Fruit fly (Drosophila melanogaster) Kc167 (cell line): ENCODE measurements around the gene CG12116.

Experiments used
- Myc ChIP-seq: fragments of >200 bp; optimal IDR thresholded peaks from 2 replicates; lab custom pipeline; 2017; ENCODE audit warnings: missing external identifiers
- Sin3A ChIP-seq: fragments of >200 bp; optimal IDR thresholded peaks from 2 replicates; lab custom pipeline; 2018; ENCODE audit warnings: missing external identifiers
- h ChIP-seq: fragments of >200 bp; optimal IDR thresholded peaks from 3 replicates; lab custom pipeline; 2018; ENCODE audit warnings: missing external identifiers
- insv ChIP-seq: fragments of >200 bp; optimal IDR thresholded peaks from 3 replicates; lab custom pipeline; 2018; ENCODE audit warnings: missing external identifiers
- psq ChIP-seq: fragments of >200 bp; optimal IDR thresholded peaks from 2 replicates; lab custom pipeline; 2017; ENCODE audit warnings: missing external identifiers
- ttk ChIP-seq: sonication (Bioruptor generic); optimal IDR thresholded peaks from 2 replicates; lab custom pipeline; 2017; ENCODE audit warnings: missing external identifiers

dm6 chrX:8419534-8419933 is 49.3 kb downstream of the CG12116 start:
- TF ChIP-seq ttk (lab: Kevin White, UChicago), result no peak
- no peak for TF ChIP-seq Myc (lab: Kevin White, UChicago)
- no peak for TF ChIP-seq h (lab: Kevin White, UChicago)
- no peak for TF ChIP-seq psq
- TF ChIP-seq insv, result no peak
- no peak for TF ChIP-seq Sin3A
